Worm (Caenorhabditis elegans) whole organism, late embryonic: ENCODE measurements around the gene F07C3.9.

Experiments used
- C08G9.2 ChIP-seq: sonication (generic microtip); optimal IDR thresholded peaks from 2 replicates; lab custom pipeline; 2016; ENCODE audit warnings: mild to moderate bottlenecking, missing genetic modification characterization, moderate library complexity, missing compliant biosample characterization
- C38D4.7 ChIP-seq: fragments of 200-800 bp; sonication (Bioruptor generic); optimal IDR thresholded peaks from 2 replicates; lab custom pipeline; 2018; ENCODE audit warnings: mild to moderate bottlenecking, missing genetic modification characterization, moderate library complexity, missing compliant biosample characterization
- K02D7.2 ChIP-seq: sonication (generic microtip); optimal IDR thresholded peaks from 2 replicates; lab custom pipeline; 2017; ENCODE audit warnings: mild to moderate bottlenecking, missing genetic modification characterization, missing compliant biosample characterization
- T23F11.4 ChIP-seq: fragments of 200-800 bp; sonication (Bioruptor generic); optimal IDR thresholded peaks from 2 replicates; lab custom pipeline; 2018; ENCODE audit warnings: mild to moderate bottlenecking, missing genetic modification characterization, missing compliant biosample characterization
- Y22D7AL.16 ChIP-seq: sonication (generic microtip); optimal IDR thresholded peaks from 2 replicates; lab custom pipeline; 2016; ENCODE audit warnings: missing genetic modification characterization, missing compliant biosample characterization
- ahr-1 ChIP-seq: sonication (generic microtip); optimal IDR thresholded peaks from 2 replicates; lab custom pipeline; 2016; ENCODE audit warnings: missing genetic modification characterization, missing compliant biosample characterization
- ama-1 ChIP-seq: fragments of 150-350 bp; optimal IDR thresholded peaks from 2 replicates; lab custom pipeline; 2014
- ceh-14 ChIP-seq: sonication (generic microtip); optimal IDR thresholded peaks from 2 replicates; lab custom pipeline; 2016; ENCODE audit warnings: missing genotype, missing genetic modification characterization, missing compliant biosample characterization
- ceh-18 ChIP-seq: sonication (generic microtip); optimal IDR thresholded peaks from 2 replicates; lab custom pipeline; 2016; ENCODE audit warnings: missing genetic modification characterization, missing compliant biosample characterization
- ceh-19 ChIP-seq: fragments of 200-800 bp; sonication (Bioruptor generic); optimal IDR thresholded peaks from 2 replicates; lab custom pipeline; 2018; ENCODE audit warnings: mild to moderate bottlenecking, missing genetic modification characterization, missing compliant biosample characterization
- ceh-2 ChIP-seq: sonication (generic microtip); optimal IDR thresholded peaks from 2 replicates; lab custom pipeline; 2016; ENCODE audit warnings: missing genotype, missing genetic modification characterization, missing compliant biosample characterization
- ceh-24 ChIP-seq: sonication (generic microtip); optimal IDR thresholded peaks from 2 replicates; lab custom pipeline; 2016; ENCODE audit warnings: mild to moderate bottlenecking, missing genetic modification characterization, missing compliant biosample characterization
- ceh-34 ChIP-seq: sonication (generic microtip); optimal IDR thresholded peaks from 2 replicates; lab custom pipeline; 2016; ENCODE audit warnings: mild to moderate bottlenecking, missing genetic modification characterization, missing compliant biosample characterization
- ceh-45 ChIP-seq: fragments of 200-800 bp; sonication (Bioruptor generic); IDR thresholded peaks from 2 replicates; pipeline ENCODE4 v1.3.6; 2022; ENCODE audit warnings: missing genetic modification reagents, missing genetic modification characterization, missing compliant biosample characterization
- ceh-48 ChIP-seq: sonication (generic microtip); optimal IDR thresholded peaks from 2 replicates; lab custom pipeline; 2016; ENCODE audit warnings: missing genetic modification characterization, inconsistent platforms, missing compliant biosample characterization
- ceh-6 ChIP-seq: fragments of 200-800 bp; sonication (Bioruptor generic); optimal IDR thresholded peaks from 2 replicates; lab custom pipeline; 2018; ENCODE audit warnings: mild to moderate bottlenecking, missing genetic modification characterization, missing compliant biosample characterization
- ceh-9 ChIP-seq: sonication (generic microtip); optimal IDR thresholded peaks from 2 replicates; lab custom pipeline; 2016; ENCODE audit warnings: mild to moderate bottlenecking, missing genetic modification characterization, inconsistent platforms, missing compliant biosample characterization
- che-1 ChIP-seq: sonication (generic microtip); optimal IDR thresholded peaks from 2 replicates; lab custom pipeline; 2016; ENCODE audit warnings: mild to moderate bottlenecking, missing genetic modification characterization, missing compliant biosample characterization
- dmd-4 ChIP-seq: sonication (generic microtip); optimal IDR thresholded peaks from 2 replicates; lab custom pipeline; 2016; ENCODE audit warnings: borderline replicate concordance, missing genetic modification characterization, missing compliant biosample characterization
- elt-4 ChIP-seq: sonication (generic microtip); optimal IDR thresholded peaks from 2 replicates; lab custom pipeline; 2016; ENCODE audit warnings: missing genetic modification characterization, missing compliant biosample characterization
- ets-4 ChIP-seq: sonication (generic microtip); optimal IDR thresholded peaks from 2 replicates; lab custom pipeline; 2016; ENCODE audit warnings: missing genetic modification characterization, missing compliant biosample characterization
- fax-1 ChIP-seq: sonication (generic microtip); optimal IDR thresholded peaks from 2 replicates; lab custom pipeline; 2016; ENCODE audit warnings: missing genotype, missing genetic modification characterization, missing compliant biosample characterization
- gmeb-2 ChIP-seq: sonication (generic microtip); optimal IDR thresholded peaks from 2 replicates; lab custom pipeline; 2016; ENCODE audit warnings: missing genetic modification characterization, inconsistent platforms, missing compliant biosample characterization
- hlh-6 ChIP-seq: sonication (generic microtip); optimal IDR thresholded peaks from 2 replicates; lab custom pipeline; 2016; ENCODE audit warnings: missing genotype, missing genetic modification characterization, missing compliant biosample characterization
- hlh-8 ChIP-seq: sonication (generic microtip); optimal IDR thresholded peaks from 2 replicates; lab custom pipeline; 2016; ENCODE audit warnings: missing genotype, missing genetic modification characterization, missing compliant biosample characterization
- lim-6 ChIP-seq: sonication (generic microtip); optimal IDR thresholded peaks from 2 replicates; lab custom pipeline; 2016; ENCODE audit warnings: missing genetic modification characterization, missing compliant biosample characterization
- nfya-1 ChIP-seq: sonication (generic microtip); optimal IDR thresholded peaks from 2 replicates; lab custom pipeline; 2017; ENCODE audit warnings: missing genetic modification characterization, mild to moderate bottlenecking, missing compliant biosample characterization, antibody characterized with exemption, moderate library complexity
- nhr-232 ChIP-seq: sonication (generic microtip); optimal IDR thresholded peaks from 2 replicates; lab custom pipeline; 2016; ENCODE audit warnings: missing genetic modification characterization, missing compliant biosample characterization
- odd-2 ChIP-seq: sonication (generic microtip); optimal IDR thresholded peaks from 2 replicates; lab custom pipeline; 2017; ENCODE audit warnings: antibody characterized with exemption, mild to moderate bottlenecking, missing genetic modification characterization, missing compliant biosample characterization
- pag-3 ChIP-seq: sonication (generic microtip); optimal IDR thresholded peaks from 2 replicates; lab custom pipeline; 2016; ENCODE audit warnings: missing compliant biosample characterization, missing genetic modification characterization, borderline replicate concordance
- pha-2 ChIP-seq: sonication (generic microtip); optimal IDR thresholded peaks from 2 replicates; lab custom pipeline; 2017; ENCODE audit warnings: mild to moderate bottlenecking, missing genetic modification characterization, missing compliant biosample characterization
- pha-4 ChIP-seq: fragments of 150-350 bp; optimal IDR thresholded peaks from 2 replicates; lab custom pipeline; 2018; ENCODE audit warnings: missing biosample characterization, missing genetic modification reagents, missing genetic modification characterization
- pros-1 ChIP-seq: fragments of 150-350 bp; optimal IDR thresholded peaks from 2 replicates; lab custom pipeline; 2014; ENCODE audit warnings: missing biosample characterization, missing genetic modification reagents, missing genetic modification characterization
- ref-2 ChIP-seq: sonication (generic microtip); optimal IDR thresholded peaks from 2 replicates; lab custom pipeline; 2016; ENCODE audit warnings: missing genetic modification characterization, missing compliant biosample characterization
- sdc-2 ChIP-seq: sonication (generic microtip); optimal IDR thresholded peaks from 2 replicates; lab custom pipeline; 2016; ENCODE audit warnings: missing genotype, missing genetic modification characterization, missing compliant biosample characterization
- syd-9 ChIP-seq: sonication (generic microtip); optimal IDR thresholded peaks from 2 replicates; lab custom pipeline; 2016; ENCODE audit warnings: mild to moderate bottlenecking, missing genetic modification characterization, moderate library complexity, missing compliant biosample characterization
- tbx-7 ChIP-seq: sonication (generic microtip); optimal IDR thresholded peaks from 2 replicates; lab custom pipeline; 2016; ENCODE audit warnings: missing genotype, missing genetic modification characterization, missing compliant biosample characterization
- ttx-3 ChIP-seq: sonication (generic microtip); optimal IDR thresholded peaks from 2 replicates; lab custom pipeline; 2016; ENCODE audit warnings: missing genetic modification reagents, missing genetic modification characterization, missing compliant biosample characterization
- unc-55 ChIP-seq: sonication (generic microtip); optimal IDR thresholded peaks from 2 replicates; lab custom pipeline; 2017; ENCODE audit warnings: missing biosample characterization, missing genetic modification reagents, missing genetic modification characterization
- zip-5 ChIP-seq: sonication (generic microtip); optimal IDR thresholded peaks from 2 replicates; lab custom pipeline; 2016; ENCODE audit warnings: missing genetic modification characterization, missing compliant biosample characterization
- ztf-16 ChIP-seq: sonication (generic microtip); optimal IDR thresholded peaks from 2 replicates; lab custom pipeline; 2017; ENCODE audit warnings: missing genetic modification characterization, missing compliant biosample characterization

The F07C3.9 gene

ce11 chrV:9291919-9292318, 37.5 kb upstream of the F07C3.9 start, which contains the start of gene ZK682.7:
Gene ZK682.7, minus strand, starts transcription at chrV:9292165.
- no peak for TF ChIP-seq gmeb-2
- no peak for TF ChIP-seq Y22D7AL.16 (tag; lab: Kevin White, UChicago)
- no peak for TF ChIP-seq pha-2 (tag; lab: Kevin White, UChicago)
- TF ChIP-seq ama-1 = no peak
- TF ChIP-seq sdc-2 (tag; lab: Kevin White, UChicago) = no peak

ce11 chrV:9287460-9287859, 33.0 kb upstream of the F07C3.9 start, which contains the start of gene lron-2:
Gene lron-2, minus strand, starts transcription at chrV:9287560.
- TF ChIP-seq hlh-8 (tag; lab: Kevin White, UChicago) = no peak
- no peak for TF ChIP-seq K02D7.2 (tag; lab: Kevin White, UChicago)
- no peak for TF ChIP-seq pha-4 (tag; lab: Kevin White, UChicago)
- TF ChIP-seq lim-6 (tag; lab: Kevin White, UChicago) = no peak
- TF ChIP-seq tbx-7 (tag; lab: Kevin White, UChicago) = no peak
- no peak for TF ChIP-seq unc-55 (GFP tag; lab: Kevin White, UChicago)
- no peak for TF ChIP-seq ceh-6 (GFP tag; lab: Kevin White, UChicago)
- TF ChIP-seq ceh-9 = no peak
- no peak for TF ChIP-seq syd-9 (tag; lab: Kevin White, UChicago)
- TF ChIP-seq ref-2 = no peak

ce11 chrV:9283452-9283851, 29.0 kb upstream of the F07C3.9 start:
- TF ChIP-seq ceh-48 (tag; lab: Kevin White, UChicago) (no peak), C38D4.7 (GFP tag; lab: Kevin White, UChicago) (no peak), ref-2 (no peak), hlh-8 (tag; lab: Kevin White, UChicago) (peak; percentile 74), ceh-6 (GFP tag; lab: Kevin White, UChicago) (no peak), elt-4 (no peak)
- TF ChIP-seq, all 69 proteins: peak for 1

ce11 chrV:9282110-9282509, 27.7 kb upstream of the F07C3.9 start, which contains the start of gene hlh-10:
Gene hlh-10, minus strand, starts transcription at chrV:9282210.
- TF ChIP-seq ahr-1 (tag; lab: Kevin White, UChicago) = no peak
- TF ChIP-seq dmd-4 (tag; lab: Kevin White, UChicago) = no peak
- TF ChIP-seq lim-6 (tag; lab: Kevin White, UChicago) = no peak
- TF ChIP-seq nfya-1 (tag; lab: Kevin White, UChicago) = no peak
- TF ChIP-seq ceh-24 (tag; lab: Kevin White, UChicago) = no peak
- TF ChIP-seq pag-3 (tag; lab: Kevin White, UChicago) = no peak

- TF ChIP-seq ceh-18 (tag; lab: Kevin White, UChicago) (peak; percentile 48), unc-55 (GFP tag; lab: Kevin White, UChicago) (peak; percentile 44), hlh-6 (tag; lab: Kevin White, UChicago) (no peak)
Measured at ce11 chrV:9274127-9275042, 19.9 kb upstream of the F07C3.9 start.

- TF ChIP-seq ceh-45 (GFP tag; lab: Robert Waterston, UW) (no peak), ttx-3 (tag; lab: Kevin White, UChicago) (no peak), T23F11.4 (GFP tag; lab: Kevin White, UChicago) (no peak), nhr-232 (tag; lab: Kevin White, UChicago) (no peak), ztf-16 (tag; lab: Kevin White, UChicago) (no peak), fax-1 (no peak), pros-1 (no peak), zip-5 (tag; lab: Kevin White, UChicago) (no peak), ceh-14 (tag; lab: Kevin White, UChicago) (no peak), ceh-34 (tag; lab: Kevin White, UChicago) (peak; percentile 32), odd-2 (no peak), che-1 (tag; lab: Kevin White, UChicago) (no peak), nfya-1 (tag; lab: Kevin White, UChicago) (peak; percentile 69), C08G9.2 (tag; lab: Kevin White, UChicago) (peak; percentile 43), ets-4 (tag; lab: Kevin White, UChicago) (no peak), C38D4.7 (GFP tag; lab: Kevin White, UChicago) (no peak), ahr-1 (tag; lab: Kevin White, UChicago) (no peak), ceh-19 (peak; percentile 7), ceh-2 (tag; lab: Kevin White, UChicago) (peak; percentile 26), elt-4 (no peak)
Measured at ce11 chrV:9273587-9273986, 19.1 kb upstream of the F07C3.9 start.
